1 worm cellular context compared by ENCODE assay signal in genomic region chrII:1851716-1852115, ce11.
TF ChIP-seq lines count a peak whose summit lies in the region.

No protein-coding gene starts in this region.

TF ChIP-seq in whole organism, L1 larva, 84 proteins besides CTCF, POLR2A, EP300 and RAD21 (continued from another document):
- no peak for TF ChIP-seq F16B12.6 (tag; optimal IDR thresholded peaks at IDR 0.05; lab: Kevin White, UChicago)
